Worm (Caenorhabditis elegans): Measurements from ENCODE around the gene F25E5.8.

- no peak for TF ChIP-seq lin-15B (tag; optimal IDR thresholded peaks at IDR 0.05)
- no peak for TF ChIP-seq nhr-12 (tag; optimal IDR thresholded peaks at IDR 0.05)
- no peak for TF ChIP-seq lir-3 (tag; optimal IDR thresholded peaks at IDR 0.05; ENCODE audit: poor library complexity)
- TF ChIP-seq nhr-90 (tag; optimal IDR thresholded peaks at IDR 0.05; ENCODE audit: poor library complexity) = no peak
- no peak for TF ChIP-seq egl-13 (tag; optimal IDR thresholded peaks at IDR 0.05)
- no peak for TF ChIP-seq grh-1 (GFP tag; IDR thresholded peaks at IDR 0.05)
- TF ChIP-seq nhr-76 (tag; optimal IDR thresholded peaks at IDR 0.05) = no peak
- TF ChIP-seq snpc-4 (tag; optimal IDR thresholded peaks at IDR 0.05) = no peak
- no peak for TF ChIP-seq mdl-1 (tag; optimal IDR thresholded peaks at IDR 0.05)
- TF ChIP-seq egl-27 (tag; optimal IDR thresholded peaks at IDR 0.05) = no peak
- no peak for TF ChIP-seq mep-1 (tag; optimal IDR thresholded peaks at IDR 0.05)
- TF ChIP-seq aha-1 (tag; optimal IDR thresholded peaks at IDR 0.05) = no peak
These were observed 15.7 kb downstream of the F25E5.8 start, which contains the start of gene try-11 for ce11 chrV:7451421-7451820.
